Worm (Caenorhabditis elegans) whole organism, L4 larva: ENCODE measurements around the gene spp-28.

Experiments used
- F37D6.2 ChIP-seq: sonication (generic microtip); optimal IDR thresholded peaks from 2 replicates; lab custom pipeline; 2016; ENCODE audit warnings: mild to moderate bottlenecking, missing genetic modification characterization, missing compliant biosample characterization
- T20F7.1 ChIP-seq: fragments of 200-800 bp; sonication (Bioruptor generic); optimal IDR thresholded peaks from 2 replicates; lab custom pipeline; 2018; ENCODE audit warnings: mild to moderate bottlenecking, missing genetic modification characterization, missing compliant biosample characterization
- Y105C5A.15 ChIP-seq: fragments of 200-800 bp; sonication (Bioruptor generic); IDR thresholded peaks from 2 replicates; pipeline ENCODE4 v1.3.6; 2022; ENCODE audit warnings: missing genetic modification characterization, missing compliant biosample characterization
- aha-1 ChIP-seq: fragments of 150-350 bp; peaks from one replicate; lab custom pipeline; 2014; ENCODE audit warnings: missing biosample characterization, missing genetic modification characterization
- arid-1 ChIP-seq: fragments of 200-800 bp; sonication (Bioruptor generic); conservative IDR thresholded peaks from 2 replicates; pipeline ENCODE4 v1.3.6; 2022; ENCODE audit warnings: missing genetic modification reagents, missing genetic modification characterization, missing compliant biosample characterization
- ceh-28 ChIP-seq: fragments of 150-350 bp; optimal IDR thresholded peaks from 2 replicates; lab custom pipeline; 2014; ENCODE audit warnings: missing biosample characterization, missing genetic modification reagents, missing genetic modification characterization
- ceh-82 ChIP-seq: sonication (generic microtip); optimal IDR thresholded peaks from 2 replicates; lab custom pipeline; 2017; ENCODE audit warnings: missing biosample characterization, missing genetic modification characterization
- ces-1 ChIP-seq: fragments of 150-350 bp; sonication (generic microtip); optimal IDR thresholded peaks from 4 replicates; lab custom pipeline; 2014; ENCODE audit warnings: missing biosample characterization, missing genetic modification reagents, missing genetic modification characterization
- daf-12 ChIP-seq: fragments of 150-350 bp; optimal IDR thresholded peaks from 2 replicates; lab custom pipeline; 2014; ENCODE audit warnings: missing biosample characterization, missing genetic modification reagents, missing genetic modification characterization
- daf-16 ChIP-seq, 3 experiments: sonication (generic microtip); optimal IDR thresholded peaks; 2 replicates each; lab custom pipeline; 2016 to 2017; ENCODE audit warnings: missing genetic modification characterization in 3 of 3, missing genetic modification reagents in 3 of 3, mild to moderate bottlenecking in 2 of 3, missing compliant biosample characterization in 2 of 3, missing biosample characterization in 1 of 3, moderate library complexity in 1 of 3
- daf-19 ChIP-seq: fragments of 200-800 bp; sonication (Bioruptor generic); conservative IDR thresholded peaks from 2 replicates; pipeline ENCODE4 v1.3.6; 2022; ENCODE audit warnings: missing genetic modification characterization, missing compliant biosample characterization
- daf-8 ChIP-seq: fragments of 200-800 bp; sonication (Bioruptor generic); IDR thresholded peaks from 2 replicates; pipeline ENCODE4 v1.3.6; 2022; ENCODE audit warnings: missing genetic modification characterization, missing compliant biosample characterization
- dmd-6 ChIP-seq: fragments of 200-800 bp; sonication (Bioruptor generic); IDR thresholded peaks from 2 replicates; pipeline ENCODE4 v1.3.6; 2022; ENCODE audit warnings: missing genetic modification reagents, missing genetic modification characterization, missing compliant biosample characterization
- dmd-8 ChIP-seq: fragments of 200-800 bp; sonication (Bioruptor generic); IDR thresholded peaks from 2 replicates; pipeline ENCODE4 v1.3.6; 2022; ENCODE audit warnings: missing genetic modification characterization, missing compliant biosample characterization
- dpl-1 ChIP-seq: fragments of 150-350 bp; optimal IDR thresholded peaks from 2 replicates; lab custom pipeline; 2014; ENCODE audit warnings: missing biosample characterization, missing genetic modification reagents, missing genetic modification characterization
- dve-1 ChIP-seq: sonication (generic microtip); optimal IDR thresholded peaks from 2 replicates; lab custom pipeline; 2017; ENCODE audit warnings: antibody characterized with exemption, mild to moderate bottlenecking, missing genetic modification characterization, missing compliant biosample characterization; ENCODE audit not compliant: insufficient read depth
- egl-43 ChIP-seq: fragments of 200-800 bp; sonication (Bioruptor generic); IDR thresholded peaks from 2 replicates; pipeline ENCODE4 v1.3.6; 2022; ENCODE audit warnings: missing genetic modification reagents, missing genetic modification characterization, missing compliant biosample characterization
- fos-1 ChIP-seq: fragments of 150-350 bp; optimal IDR thresholded peaks from 2 replicates; lab custom pipeline; 2014; ENCODE audit warnings: missing biosample characterization, missing genetic modification characterization
- hif-1 ChIP-seq, 2 experiments: sonication (generic microtip); optimal IDR thresholded peaks; 2 replicates each; lab custom pipeline; 2016 to 2017; ENCODE audit warnings: missing compliant biosample characterization in 2 of 2, missing genetic modification characterization in 2 of 2, missing genetic modification reagents in 2 of 2, missing genotype in 2 of 2, mild to moderate bottlenecking in 1 of 2
- jun-1 ChIP-seq: fragments of 150-350 bp; optimal IDR thresholded peaks from 2 replicates; lab custom pipeline; 2014; ENCODE audit warnings: missing biosample characterization, missing genetic modification reagents, missing genetic modification characterization
- lin-1 ChIP-seq: fragments of 200-800 bp; sonication (Bioruptor generic); IDR thresholded peaks from 2 replicates; pipeline ENCODE4 v1.3.6; 2022; ENCODE audit warnings: missing genetic modification reagents, missing genetic modification characterization, missing compliant biosample characterization
- lin-13 ChIP-seq: fragments of 150-350 bp; optimal IDR thresholded peaks from 2 replicates; lab custom pipeline; 2014; ENCODE audit warnings: missing biosample characterization, missing genetic modification reagents, missing genetic modification characterization
- lin-39 ChIP-seq: fragments of 150-350 bp; optimal IDR thresholded peaks from 2 replicates; lab custom pipeline; 2014; ENCODE audit warnings: missing biosample characterization, missing genetic modification reagents, missing genetic modification characterization
- lsy-2 ChIP-seq, 2 experiments: fragments of 150-350 bp in 1 of 2; sonication (generic microtip) in 1 of 2; optimal IDR thresholded peaks; 2 replicates each; lab custom pipeline; 2014 to 2017; ENCODE audit warnings: missing biosample characterization in 2 of 2, missing genetic modification characterization in 2 of 2
- madf-5 ChIP-seq, 2 experiments: fragments of 200-800 bp; sonication (Bioruptor generic); IDR thresholded peaks; 2 replicates each; pipeline ENCODE4 v1.3.6; 2022; ENCODE audit warnings: missing compliant biosample characterization in 2 of 2, missing genetic modification characterization in 2 of 2
- madf-9 ChIP-seq: fragments of 200-800 bp; sonication (Bioruptor generic); conservative IDR thresholded peaks from 2 replicates; pipeline ENCODE4 v1.3.6; 2022; ENCODE audit warnings: missing genetic modification reagents, missing genetic modification characterization, missing compliant biosample characterization
- mdl-1 ChIP-seq, 2 experiments: fragments of 150-350 bp in 1 of 2; sonication (generic microtip) in 1 of 2; optimal IDR thresholded peaks; 2 replicates each; lab custom pipeline; 2014 to 2017; ENCODE audit warnings: missing biosample characterization in 2 of 2, missing genetic modification characterization in 2 of 2
- mdt-29 ChIP-seq: fragments of 200-800 bp; sonication (Bioruptor generic); IDR thresholded peaks from 2 replicates; pipeline ENCODE4 v1.3.6; 2022; ENCODE audit warnings: missing genetic modification reagents, missing genetic modification characterization, missing compliant biosample characterization
- mep-1 ChIP-seq: fragments of 150-350 bp; sonication (generic microtip); optimal IDR thresholded peaks from 3 replicates; lab custom pipeline; 2014; ENCODE audit warnings: missing biosample characterization, missing genetic modification characterization
- mxl-2 ChIP-seq: fragments of 200-800 bp; sonication (Bioruptor generic); conservative IDR thresholded peaks from 2 replicates; pipeline ENCODE4 v1.3.6; 2022; ENCODE audit warnings: missing genetic modification reagents, missing genetic modification characterization, missing compliant biosample characterization
- mxl-3 ChIP-seq: fragments of 200-800 bp; sonication (Bioruptor generic); optimal IDR thresholded peaks from 2 replicates; lab custom pipeline; 2018; ENCODE audit warnings: mild to moderate bottlenecking, missing genetic modification characterization, missing compliant biosample characterization
- nhr-10 ChIP-seq: fragments of 150-350 bp; optimal IDR thresholded peaks from 2 replicates; lab custom pipeline; 2014; ENCODE audit warnings: missing biosample characterization, missing genetic modification characterization
- nhr-102 ChIP-seq: sonication (generic microtip); optimal IDR thresholded peaks from 2 replicates; lab custom pipeline; 2016; ENCODE audit warnings: mild to moderate bottlenecking, missing genetic modification characterization, moderate library complexity, missing compliant biosample characterization
- nhr-11 ChIP-seq: fragments of 150-350 bp; optimal IDR thresholded peaks from 2 replicates; lab custom pipeline; 2014; ENCODE audit warnings: missing biosample characterization, missing genetic modification characterization
- nhr-111 ChIP-seq: fragments of 200-800 bp; sonication (Bioruptor generic); optimal IDR thresholded peaks from 2 replicates; lab custom pipeline; 2018; ENCODE audit warnings: mild to moderate bottlenecking, missing genetic modification characterization, missing compliant biosample characterization
- nhr-237 ChIP-seq: sonication (generic microtip); optimal IDR thresholded peaks from 2 replicates; lab custom pipeline; 2017; ENCODE audit warnings: missing biosample characterization, missing genetic modification characterization
- nhr-28 ChIP-seq: fragments of 150-350 bp; optimal IDR thresholded peaks from 2 replicates; lab custom pipeline; 2014; ENCODE audit warnings: missing biosample characterization, missing genetic modification characterization
- nhr-48 ChIP-seq: sonication (generic microtip); optimal IDR thresholded peaks from 2 replicates; lab custom pipeline; 2016; ENCODE audit warnings: mild to moderate bottlenecking, missing genetic modification characterization, missing compliant biosample characterization
- nhr-6 ChIP-seq: fragments of 150-350 bp; optimal IDR thresholded peaks from 2 replicates; lab custom pipeline; 2014; ENCODE audit warnings: missing biosample characterization, missing genetic modification characterization
- pha-4 ChIP-seq, 2 experiments: fragments of 150-350 bp in 1 of 2; fragments of 200-800 bp in 1 of 2; sonication (Bioruptor generic) in 1 of 2; IDR thresholded peaks in 1 of 2; optimal IDR thresholded peaks in 1 of 2; 2 replicates each; pipeline versions ENCODE4 v1.3.6 to Lab custom; 2014 to 2022; ENCODE audit warnings: missing genetic modification characterization in 2 of 2, missing genetic modification reagents in 2 of 2, missing biosample characterization in 1 of 2, missing compliant biosample characterization in 1 of 2
- php-3 ChIP-seq: fragments of 200-800 bp; sonication (Bioruptor generic); IDR thresholded peaks from 2 replicates; pipeline ENCODE4 v1.3.6; 2022; ENCODE audit warnings: missing genetic modification reagents, missing genetic modification characterization, missing compliant biosample characterization
- rbr-2 ChIP-seq: sonication (generic microtip); optimal IDR thresholded peaks from 2 replicates; lab custom pipeline; 2016; ENCODE audit warnings: missing genotype, missing genetic modification characterization, missing compliant biosample characterization
- set-16 ChIP-seq: fragments of 200-800 bp; sonication (Bioruptor generic); IDR thresholded peaks from 2 replicates; pipeline ENCODE4 v1.3.6; 2022; ENCODE audit warnings: missing genetic modification reagents, missing genetic modification characterization, missing compliant biosample characterization
- snpc-4 ChIP-seq: fragments of 150-350 bp; optimal IDR thresholded peaks from 2 replicates; lab custom pipeline; 2014; ENCODE audit warnings: missing biosample characterization, missing genetic modification characterization
- spr-3 ChIP-seq: fragments of 200-800 bp; sonication (Bioruptor generic); optimal IDR thresholded peaks from 2 replicates; lab custom pipeline; 2018; ENCODE audit warnings: mild to moderate bottlenecking, missing genetic modification characterization, missing compliant biosample characterization
- tra-1 ChIP-seq: fragments of 200-800 bp; sonication (Bioruptor generic); IDR thresholded peaks from 2 replicates; pipeline ENCODE4 v1.3.6; 2022; ENCODE audit warnings: missing genetic modification reagents, missing genetic modification characterization, missing compliant biosample characterization
- unc-62 ChIP-seq, 3 experiments: fragments of 150-350 bp in 1 of 3; sonication (generic microtip); optimal IDR thresholded peaks in 2 of 3; peaks in 1 of 3; 1 replicate in 1 of 3; 2 replicates in 2 of 3; lab custom pipeline; 2014 to 2017; ENCODE audit warnings: missing biosample characterization in 3 of 3, missing genetic modification characterization in 3 of 3, missing genetic modification reagents in 3 of 3, missing genotype in 1 of 3
- zfp-2 ChIP-seq: sonication (generic microtip); optimal IDR thresholded peaks from 2 replicates; lab custom pipeline; 2016; ENCODE audit warnings: mild to moderate bottlenecking, missing genetic modification characterization, missing compliant biosample characterization
- ztf-11 ChIP-seq: fragments of 150-350 bp; optimal IDR thresholded peaks from 2 replicates; lab custom pipeline; 2014; ENCODE audit warnings: missing biosample characterization, missing genetic modification characterization
- ztf-7 ChIP-seq: fragments of 150-350 bp; optimal IDR thresholded peaks from 2 replicates; lab custom pipeline; 2014; ENCODE audit warnings: missing biosample characterization, missing genetic modification characterization

spp-28 gene

DNA sequence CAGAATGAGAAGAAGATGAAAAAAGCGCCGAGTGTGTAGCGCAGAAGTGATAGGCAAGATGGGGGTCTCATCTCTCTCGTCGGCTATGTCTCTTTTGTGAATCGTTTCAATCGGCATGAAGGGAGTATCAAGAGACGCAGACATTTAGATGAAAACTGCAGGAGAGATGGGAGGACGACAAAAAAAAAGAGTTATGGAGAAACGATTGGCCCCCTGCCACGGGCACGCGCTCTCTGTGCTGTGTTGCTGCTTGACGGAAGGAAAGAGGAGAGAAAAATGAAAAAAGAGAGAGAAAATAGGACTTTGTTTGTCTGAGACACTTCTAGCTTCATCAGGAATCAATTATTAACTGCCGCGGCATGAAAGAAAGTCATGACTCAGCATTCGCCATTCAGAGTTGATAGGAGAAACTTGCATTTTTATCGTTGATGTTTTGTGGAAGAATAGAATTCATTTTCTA lies 33.6 kb upstream of the spp-28 start:
- TF ChIP-seq mxl-2 (GFP tag; lab: Robert Waterston, UW) (no peak), snpc-4 (tag; lab: Kevin White, UChicago) (no peak), jun-1 (tag; lab: Kevin White, UChicago) (peak; percentile 56), nhr-237 (tag; lab: Kevin White, UChicago) (no peak), nhr-102 (tag; lab: Kevin White, UChicago) (peak; percentile 4), lin-13 (GFP tag; lab: Kevin White, UChicago) (peak; percentile 45), ceh-82 (no peak), daf-12 (tag; lab: Kevin White, UChicago) (no peak), ztf-7 (tag; lab: Kevin White, UChicago) (peak; percentile 39), fos-1 (tag; lab: Kevin White, UChicago) (no peak), rbr-2 (peak; percentile 89), lin-1 (GFP tag; lab: Robert Waterston, UW) (no peak), madf-9 (GFP tag; lab: Robert Waterston, UW) (peak; percentile 43; the same call in 1 of the 2 replicates), zfp-2 (peak; percentile 1), unc-62 (GFP tag; optimal IDR thresholded peaks at IDR 0.05 in 1 of 2; lab: Kevin White, UChicago) (peak in 1 of 2 experiments; percentile 99), unc-62 (tag; optimal IDR thresholded peaks at IDR 0.05; lab: Kevin White, UChicago) (no peak), ztf-11 (no peak), nhr-6 (tag; lab: Kevin White, UChicago) (peak; percentile 73), F37D6.2 (peak; percentile 65), nhr-28 (peak; percentile 91), tra-1 (GFP tag; lab: Robert Waterston, UW) (peak; percentile 72; the same call in 1 of the 2 replicates), dmd-8 (GFP tag; lab: Robert Waterston, UW) (no peak; the same call in 1 of the 2 replicates), mdl-1 (tag; optimal IDR thresholded peaks at IDR 0.05; lab: Kevin White, UChicago) (peak; percentile 43 to 95), arid-1 (GFP tag; lab: Robert Waterston, UW) (peak; percentile 72), pha-4 (GFP tag; IDR thresholded peaks at IDR 0.05; lab: Robert Waterston, UW) (peak; percentile 15; the same call in 1 of the 2 replicates), pha-4 (tag; optimal IDR thresholded peaks at IDR 0.05; lab: Kevin White, UChicago) (no peak), mdt-29 (GFP tag; lab: Robert Waterston, UW) (no peak), madf-5 (GFP tag; IDR thresholded peaks at IDR 0.05; lab: Robert Waterston, UW) (no peak), daf-19 (GFP tag; lab: Robert Waterston, UW) (no peak), nhr-11 (tag; lab: Kevin White, UChicago) (peak; percentile 96), Y105C5A.15 (GFP tag; lab: Robert Waterston, UW) (no peak), mep-1 (peak; percentile 93), mxl-3 (peak; percentile 80), lsy-2 (tag; optimal IDR thresholded peaks at IDR 0.05; lab: Kevin White, UChicago) (peak; percentile 84 to 90), nhr-10 (tag; lab: Kevin White, UChicago) (peak; percentile 83), daf-8 (GFP tag; lab: Robert Waterston, UW) (no peak), ceh-28 (tag; lab: Kevin White, UChicago) (no peak), lin-39 (tag; lab: Kevin White, UChicago) (no peak), hif-1 (tag; optimal IDR thresholded peaks at IDR 0.05; lab: Kevin White, UChicago) (peak in 1 of 2 experiments; percentile 87), spr-3 (GFP tag; lab: Kevin White, UChicago) (no peak), nhr-111 (GFP tag; lab: Kevin White, UChicago) (no peak), egl-43 (peak; percentile 72), ces-1 (GFP tag; lab: Kevin White, UChicago) (peak; percentile 57), php-3 (GFP tag; lab: Robert Waterston, UW) (0 out of 2 replicates have a peak, but pooled peaks have one; percentile 15), nhr-48 (tag; lab: Kevin White, UChicago) (peak; percentile 64), set-16 (GFP tag; lab: Robert Waterston, UW) (peak; percentile 60), dve-1 (peak; percentile 90), dpl-1 (GFP tag; lab: Kevin White, UChicago) (peak; percentile 64), aha-1 (peak; percentile 98), T20F7.1 (GFP tag; lab: Kevin White, UChicago) (peak; percentile 76), daf-16 (GFP tag; optimal IDR thresholded peaks at IDR 0.05; lab: Kevin White, UChicago) (peak; percentile 13 to 73), daf-16 (tag; optimal IDR thresholded peaks at IDR 0.05; lab: Kevin White, UChicago) (peak; percentile 76), dmd-6 (GFP tag; lab: Robert Waterston, UW) (peak; percentile 89)
